Fruit fly (Drosophila melanogaster) whole organism, adult: ENCODE measurements around the gene CG5973.

Experiments used
- CG14711 ChIP-seq: fragments of 200-800 bp; sonication (Bioruptor generic); optimal IDR thresholded peaks from 2 replicates; lab custom pipeline; 2018; ENCODE audit warnings: missing biosample characterization, mild to moderate bottlenecking, missing genetic modification characterization, moderate library complexity
- CG1620 ChIP-seq: fragments of 200-800 bp; sonication (Bioruptor generic); optimal IDR thresholded peaks from 2 replicates; lab custom pipeline; 2016; ENCODE audit warnings: missing biosample characterization, missing genetic modification characterization
- CG5204 ChIP-seq: fragments of 200-800 bp; sonication (Bioruptor generic); optimal IDR thresholded peaks from 2 replicates; lab custom pipeline; 2016; ENCODE audit warnings: missing biosample characterization, missing genetic modification characterization
- CG7045 ChIP-seq: fragments of 200-800 bp; sonication (Bioruptor generic); optimal IDR thresholded peaks from 2 replicates; lab custom pipeline; 2017; ENCODE audit warnings: missing biosample characterization, mild to moderate bottlenecking, missing genetic modification characterization
- Crg-1 ChIP-seq: fragments of 200-800 bp; sonication (Bioruptor generic); optimal IDR thresholded peaks from 2 replicates; lab custom pipeline; 2016; ENCODE audit warnings: missing biosample characterization, missing genetic modification characterization
- Hr96 ChIP-seq: fragments of 200-800 bp; sonication (Bioruptor generic); optimal IDR thresholded peaks from 2 replicates; lab custom pipeline; 2016; ENCODE audit warnings: missing biosample characterization, missing genetic modification characterization
- cic ChIP-seq: fragments of 200-800 bp; sonication (Bioruptor generic); optimal IDR thresholded peaks from 2 replicates; lab custom pipeline; 2017; ENCODE audit warnings: missing biosample characterization, mild to moderate bottlenecking, missing genetic modification characterization, moderate library complexity
- pad ChIP-seq: fragments of 200-800 bp; sonication (Bioruptor generic); optimal IDR thresholded peaks from 3 replicates; lab custom pipeline; 2017; ENCODE audit warnings: missing biosample characterization, missing genetic modification characterization, mild to moderate bottlenecking, moderate library complexity, missing genetic modification reagents

- TF ChIP-seq CG14711 (tag; lab: Kevin White, UChicago) (peak; percentile 64), CG5204 (GFP tag; lab: Kevin White, UChicago) (no peak), pad (GFP tag; lab: Kevin White, UChicago) (no peak), CG1620 (GFP tag; lab: Kevin White, UChicago) (no peak), Hr96 (no peak), CG7045 (GFP tag; lab: Kevin White, UChicago) (no peak), cic (GFP tag; lab: Kevin White, UChicago) (no peak), Crg-1 (GFP tag; lab: Kevin White, UChicago) (no peak)
These were observed 32.4 kb upstream of the CG5973 start, which contains the start of gene CG5177 for dm6 chr2L:7404923-7405322.
